Fruit fly (Drosophila melanogaster): ENCODE data around the gene Rbp9.

Rbp9 gene

dm6 chr2L:2957547-2958174 lies 3.1 kb downstream of the Rbp9 start (continued):
- TF ChIP-seq CoRest (tag; optimal IDR thresholded peaks at IDR 0.05) (peak; percentile 63), dmrt99B (tag; optimal IDR thresholded peaks at IDR 0.05) (peak; percentile 78), Nf-YB (GFP tag; optimal IDR thresholded peaks at IDR 0.05) (no peak), Med (GFP tag) (peak; percentile 78), CG7963 (GFP tag; IDR thresholded peaks at IDR 0.05; ENCODE audit: partially characterized antibody) (no peak), CG17361 (GFP tag; IDR thresholded peaks at IDR 0.05) (peak; percentile 79)

dm6 chr2L:2958858-2959257 lies 4.3 kb downstream of the Rbp9 start:
- TF ChIP-seq Trl (optimal IDR thresholded peaks at IDR 0.05) (peak; percentile 51 to 54), Trl (GFP tag; optimal IDR thresholded peaks at IDR 0.05) (no peak), Doc3 (GFP tag; IDR thresholded peaks at IDR 0.05; ENCODE audit: partially characterized antibody) (0 out of 3 replicates have a peak, but pooled peaks have one; percentile 23), CG2129 (GFP tag; IDR thresholded peaks at IDR 0.05; ENCODE audit: partially characterized antibody) (no peak), Med (GFP tag) (peak; percentile 58), Gsc (GFP tag; IDR thresholded peaks at IDR 0.05) (no peak), CG12769 (tag; optimal IDR thresholded peaks at IDR 0.05) (peak; percentile 76), Nf-YA (GFP tag; IDR thresholded peaks at IDR 0.05) (no peak), chinmo (GFP tag; IDR thresholded peaks at IDR 0.05; ENCODE audit: partially characterized antibody) (0 out of 4 replicates have a peak, but pooled peaks have one; percentile 40), zen2 (GFP tag; IDR thresholded peaks at IDR 0.05; ENCODE audit: partially characterized antibody) (0 out of 3 replicates have a peak, but pooled peaks have one; percentile 19), CG15073 (GFP tag; optimal IDR thresholded peaks at IDR 0.05) (no peak), CG2712 (tag; optimal IDR thresholded peaks at IDR 0.05) (no peak), CG11398 (GFP tag; optimal IDR thresholded peaks at IDR 0.05) (no peak), ttk (GFP tag; IDR thresholded peaks at IDR 0.05) (no peak), Deaf1 (tag; optimal IDR thresholded peaks at IDR 0.05) (peak; percentile 82)

dm6 chr2L:2966917-2967316 lies 12.4 kb downstream of the Rbp9 start:
- TF ChIP-seq CG10543 (GFP tag; optimal IDR thresholded peaks at IDR 0.05): no peak
- no peak for TF ChIP-seq CG2120 (GFP tag; optimal IDR thresholded peaks at IDR 0.05)
- no peak for TF ChIP-seq H15 (GFP tag; IDR thresholded peaks at IDR 0.05)
- TF ChIP-seq CG8290 (GFP tag; optimal IDR thresholded peaks at IDR 0.05): peak; percentile 31
- TF ChIP-seq CG8290 (tag; optimal IDR thresholded peaks at IDR 0.05): peak in 1 of 2 experiments; percentile 65
- no peak for TF ChIP-seq sob (GFP tag; IDR thresholded peaks at IDR 0.05)
- TF ChIP-seq row (GFP tag; IDR thresholded peaks at IDR 0.05): no peak
- TF ChIP-seq ash1 (GFP tag; optimal IDR thresholded peaks at IDR 0.05): no peak
- peak; percentile 74 for TF ChIP-seq CG33557 (GFP tag; optimal IDR thresholded peaks at IDR 0.05)
- TF ChIP-seq CG18011 (GFP tag; optimal IDR thresholded peaks at IDR 0.05): no peak
- no peak for TF ChIP-seq disco-r (GFP tag; optimal IDR thresholded peaks at IDR 0.05)
- TF ChIP-seq Oaz (GFP tag; IDR thresholded peaks at IDR 0.05): no peak
- no peak for TF ChIP-seq CG13287 (GFP tag; IDR thresholded peaks at IDR 0.05; ENCODE audit: partially characterized antibody)
- no peak for TF ChIP-seq ttk (GFP tag; IDR thresholded peaks at IDR 0.05)
- TF ChIP-seq Ssrp (tag; optimal IDR thresholded peaks at IDR 0.05): no peak
- no peak for TF ChIP-seq Dip2 (GFP tag; IDR thresholded peaks at IDR 0.05)
- no peak for TF ChIP-seq en (GFP tag; optimal IDR thresholded peaks at IDR 0.05)
- TF ChIP-seq CG7357 (GFP tag; IDR thresholded peaks at IDR 0.05): no peak
- no peak for TF ChIP-seq ftz-f1 (GFP tag; optimal IDR thresholded peaks at IDR 0.05)
- no peak for TF ChIP-seq CG14860 (GFP tag; IDR thresholded peaks at IDR 0.05; ENCODE audit: partially characterized antibody)
- no peak for TF ChIP-seq unc-4 (GFP tag; IDR thresholded peaks at IDR 0.05; ENCODE audit: partially characterized antibody)
- TF ChIP-seq CG11504 (tag; optimal IDR thresholded peaks at IDR 0.05): no peak
- peak; percentile 87 for TF ChIP-seq CG7271 (tag; optimal IDR thresholded peaks at IDR 0.05)
- no peak for TF ChIP-seq CG3065 (GFP tag; optimal IDR thresholded peaks at IDR 0.05)
- TF ChIP-seq dmrt11E (tag; optimal IDR thresholded peaks at IDR 0.05): peak; percentile 54
- no peak for TF ChIP-seq gcm (GFP tag; optimal IDR thresholded peaks at IDR 0.05)
- peak; percentile 2 for TF ChIP-seq CG5245 (GFP tag; optimal IDR thresholded peaks at IDR 0.05)
- 0 out of 3 replicates have a peak, but pooled peaks have one; percentile 46 for TF ChIP-seq zfh1 (GFP tag; IDR thresholded peaks at IDR 0.05)
- TF ChIP-seq NFAT (GFP tag; IDR thresholded peaks at IDR 0.05): 0 out of 2 replicates have a peak, but pooled peaks have one; percentile 25

All from whole organism, embryonic.